Fruit fly (Drosophila melanogaster): ENCODE data around the gene Nek2.

- no peak for TF ChIP-seq Rel (GFP tag; optimal IDR thresholded peaks at IDR 0.05)
- no peak for TF ChIP-seq Rel (tag; optimal IDR thresholded peaks at IDR 0.05)
- TF ChIP-seq GATAd (GFP tag; optimal IDR thresholded peaks at IDR 0.05): no peak
- no peak for TF ChIP-seq CrebA (GFP tag; optimal IDR thresholded peaks at IDR 0.05; ENCODE audit: borderline replicate concordance)
- TF ChIP-seq Hr78 (GFP tag; optimal IDR thresholded peaks at IDR 0.05): no peak
- no peak for TF ChIP-seq sage (GFP tag; optimal IDR thresholded peaks at IDR 0.05)
- no peak for TF ChIP-seq Abd-B (GFP tag; optimal IDR thresholded peaks at IDR 0.05)
- TF ChIP-seq pan (optimal IDR thresholded peaks at IDR 0.05): no peak
- TF ChIP-seq psq (GFP tag; optimal IDR thresholded peaks at IDR 0.05): no peak
- no peak for TF ChIP-seq OdsH (GFP tag; optimal IDR thresholded peaks at IDR 0.05)
Measured at dm6 chrX:7878736-7879135, 12.7 kb downstream of the Nek2 start, which contains the start of gene Ir7d.
